Worm (Caenorhabditis elegans): ENCODE data around the gene srt-73.

DNA sequence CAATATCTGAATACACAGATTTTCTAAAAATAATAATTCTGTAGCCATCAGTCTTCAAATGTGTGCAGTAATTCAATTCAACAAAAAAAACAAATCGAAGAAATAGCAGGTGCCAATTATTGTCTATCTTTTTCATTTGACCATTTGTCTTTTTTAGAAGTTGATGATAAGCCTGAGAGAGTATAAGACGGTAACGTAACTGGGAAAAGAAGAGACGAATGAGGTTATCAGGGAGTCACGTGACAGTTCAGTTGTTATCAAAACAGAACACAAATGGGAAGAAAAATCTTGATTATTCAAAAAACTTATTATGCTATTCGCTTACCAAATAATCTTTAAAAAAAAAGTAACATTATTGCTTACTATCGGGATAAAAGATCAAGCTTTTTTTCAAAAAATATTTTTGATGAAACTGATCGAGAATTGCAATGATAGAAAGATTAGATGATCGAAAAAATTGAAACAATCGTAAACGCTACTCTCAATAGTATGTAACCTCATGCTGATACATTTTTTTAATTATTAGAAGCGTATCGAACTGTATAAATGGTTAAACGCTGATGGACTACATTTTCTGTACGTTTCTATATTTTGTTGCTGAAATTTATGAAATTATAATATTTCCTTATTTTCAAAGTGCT lies 34.7 kb upstream of the srt-73 start:
- TF ChIP-seq ztf-23 (GFP tag; IDR thresholded peaks at IDR 0.05) = no peak
- TF ChIP-seq tab-1 (GFP tag; IDR thresholded peaks at IDR 0.05) = no peak
- TF ChIP-seq ref-1 (GFP tag; conservative IDR thresholded peaks at IDR 0.05) = no peak
- no peak for TF ChIP-seq cog-1 (tag; optimal IDR thresholded peaks at IDR 0.05)
- TF ChIP-seq med-1 (GFP tag; optimal IDR thresholded peaks at IDR 0.05; ENCODE audit: insufficient read depth) = no peak
- TF ChIP-seq klf-2 (GFP tag; conservative IDR thresholded peaks at IDR 0.05) = no peak

All from whole organism, midembryonic.